Fruit fly (Drosophila melanogaster) whole organism, adult: ENCODE measurements around the gene nullo.

Source experiments
- CG11617 ChIP-seq: fragments of 200-800 bp; sonication (Bioruptor generic); optimal IDR thresholded peaks from 2 replicates; lab custom pipeline; 2017; ENCODE audit warnings: mild to moderate bottlenecking, missing biosample characterization, missing genetic modification reagents, missing genetic modification characterization
- CG12768 ChIP-seq: fragments of 200-800 bp; sonication (Bioruptor generic); optimal IDR thresholded peaks from 2 replicates; lab custom pipeline; 2017; ENCODE audit warnings: missing biosample characterization, missing genetic modification characterization, mild to moderate bottlenecking, moderate library complexity, missing genetic modification reagents
- CG14711 ChIP-seq: fragments of 200-800 bp; sonication (Bioruptor generic); optimal IDR thresholded peaks from 2 replicates; lab custom pipeline; 2018; ENCODE audit warnings: missing biosample characterization, mild to moderate bottlenecking, missing genetic modification characterization, moderate library complexity
- CG1620 ChIP-seq: fragments of 200-800 bp; sonication (Bioruptor generic); optimal IDR thresholded peaks from 2 replicates; lab custom pipeline; 2016; ENCODE audit warnings: missing biosample characterization, missing genetic modification characterization
- CG33017 ChIP-seq: fragments of 200-800 bp; sonication (Bioruptor generic); optimal IDR thresholded peaks from 2 replicates; lab custom pipeline; 2018; ENCODE audit warnings: missing biosample characterization, mild to moderate bottlenecking, missing genetic modification characterization, moderate library complexity
- CG5204 ChIP-seq: fragments of 200-800 bp; sonication (Bioruptor generic); optimal IDR thresholded peaks from 2 replicates; lab custom pipeline; 2016; ENCODE audit warnings: missing biosample characterization, missing genetic modification characterization
- CG7045 ChIP-seq: fragments of 200-800 bp; sonication (Bioruptor generic); optimal IDR thresholded peaks from 2 replicates; lab custom pipeline; 2017; ENCODE audit warnings: missing biosample characterization, mild to moderate bottlenecking, missing genetic modification characterization
- CG7101 ChIP-seq: fragments of 200-800 bp; sonication (Bioruptor generic); optimal IDR thresholded peaks from 2 replicates; lab custom pipeline; 2018; ENCODE audit warnings: missing biosample characterization, mild to moderate bottlenecking, missing genetic modification characterization, moderate library complexity
- Clk ChIP-seq: fragments of 200-800 bp; sonication (Bioruptor generic); optimal IDR thresholded peaks from 2 replicates; lab custom pipeline; 2017; ENCODE audit warnings: missing biosample characterization, missing genetic modification characterization
- Crg-1 ChIP-seq: fragments of 200-800 bp; sonication (Bioruptor generic); optimal IDR thresholded peaks from 2 replicates; lab custom pipeline; 2016; ENCODE audit warnings: missing biosample characterization, missing genetic modification characterization
- Hr96 ChIP-seq: fragments of 200-800 bp; sonication (Bioruptor generic); optimal IDR thresholded peaks from 2 replicates; lab custom pipeline; 2016; ENCODE audit warnings: missing biosample characterization, missing genetic modification characterization
- Mnt ChIP-seq: fragments of 200-800 bp; sonication (Bioruptor generic); optimal IDR thresholded peaks from 2 replicates; lab custom pipeline; 2016; ENCODE audit warnings: missing biosample characterization, mild to moderate bottlenecking, missing genetic modification characterization
- bab1 ChIP-seq: fragments of 200-800 bp; sonication (Bioruptor generic); optimal IDR thresholded peaks from 3 replicates; lab custom pipeline; 2019; ENCODE audit warnings: missing biosample characterization, mild to moderate bottlenecking, missing genetic modification characterization, moderate library complexity
- cic ChIP-seq: fragments of 200-800 bp; sonication (Bioruptor generic); optimal IDR thresholded peaks from 2 replicates; lab custom pipeline; 2017; ENCODE audit warnings: missing biosample characterization, mild to moderate bottlenecking, missing genetic modification characterization, moderate library complexity
- cnc ChIP-seq, 2 experiments: fragments of >200 bp; optimal IDR thresholded peaks; 2 replicates each; lab custom pipeline; 2017
- kay ChIP-seq: fragments of 200-800 bp; sonication (Bioruptor generic); peaks from one replicate; lab custom pipeline; 2016; ENCODE audit warnings: missing biosample characterization, missing genetic modification characterization, borderline replicate concordance
- pad ChIP-seq: fragments of 200-800 bp; sonication (Bioruptor generic); optimal IDR thresholded peaks from 3 replicates; lab custom pipeline; 2017; ENCODE audit warnings: missing biosample characterization, missing genetic modification characterization, mild to moderate bottlenecking, moderate library complexity, missing genetic modification reagents
- tj ChIP-seq: fragments of 200-800 bp; sonication (Bioruptor generic); optimal IDR thresholded peaks from 3 replicates; lab custom pipeline; 2017; ENCODE audit warnings: missing biosample characterization, mild to moderate bottlenecking, missing genetic modification characterization, moderate library complexity
- toe ChIP-seq: fragments of 200-800 bp; sonication (Bioruptor generic); optimal IDR thresholded peaks from 2 replicates; lab custom pipeline; 2016; ENCODE audit warnings: missing biosample characterization, missing genetic modification characterization

nullo gene

DNA sequence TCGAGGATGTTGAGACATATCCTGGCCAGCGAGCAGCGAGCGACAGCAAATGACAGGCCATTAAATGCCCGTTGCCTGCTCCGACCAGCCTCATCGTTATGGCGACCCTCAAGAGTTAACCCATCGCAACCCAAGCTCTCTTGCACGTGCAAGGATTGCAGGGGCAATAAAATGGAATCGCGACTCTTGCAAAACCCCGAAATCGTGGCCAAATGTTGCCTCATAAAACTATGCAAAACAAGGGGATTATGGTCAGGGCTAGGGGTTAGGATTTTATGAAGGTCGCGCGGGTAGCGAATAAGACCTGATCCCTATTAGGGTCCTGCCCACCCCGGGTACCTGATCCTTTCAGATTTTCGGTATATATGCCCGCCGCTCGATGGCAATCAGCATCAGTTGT is at the start of gene nullo:
Gene nullo, plus strand, starts transcription at position 390 of the 400 bp plus-strand sequence.
- TF ChIP-seq cnc (optimal IDR thresholded peaks at IDR 0.05; lab: Kevin White, UChicago) (no peak), kay (no peak), CG7045 (no peak), CG11617 (no peak), pad (GFP tag; lab: Kevin White, UChicago) (no peak), CG1620 (GFP tag; lab: Kevin White, UChicago) (no peak), Hr96 (no peak), CG14711 (tag; lab: Kevin White, UChicago) (no peak), CG12768 (GFP tag; lab: Kevin White, UChicago) (no peak), cic (GFP tag; lab: Kevin White, UChicago) (no peak)

DNA sequence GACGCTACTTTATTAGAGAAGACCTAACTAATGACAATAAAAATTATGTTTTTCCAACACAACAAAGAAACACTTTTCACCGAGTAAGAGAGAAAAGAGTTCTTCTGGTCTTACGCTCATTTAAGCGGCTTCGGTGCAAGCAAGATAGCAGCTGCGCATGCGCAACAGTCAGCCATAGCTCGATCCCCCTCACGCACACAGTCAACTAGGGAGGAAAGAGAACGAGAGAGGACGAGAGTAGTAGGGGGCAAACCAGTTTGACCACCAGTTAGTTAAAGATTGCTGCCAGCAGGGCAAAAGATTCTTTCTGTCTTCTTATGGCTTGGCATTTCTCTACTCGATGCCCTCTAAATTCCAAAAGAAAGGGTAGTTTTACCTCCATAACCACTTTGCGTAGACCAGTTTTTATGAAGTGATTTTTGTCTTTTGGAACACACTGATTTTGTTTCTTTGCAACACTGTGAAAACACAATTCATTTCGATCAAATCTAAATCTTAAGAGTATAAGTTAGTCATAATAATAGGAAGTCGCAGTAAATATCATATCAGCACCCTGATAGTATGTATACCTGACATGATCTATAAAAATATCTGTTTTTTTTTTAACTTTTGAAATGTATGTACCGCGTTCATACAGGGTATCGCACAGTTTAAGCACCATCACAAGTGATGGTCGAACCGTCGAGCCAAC is 48.7 kb upstream of the nullo start:
- no peak for TF ChIP-seq tj
- no peak for TF ChIP-seq CG11617
- TF ChIP-seq pad (GFP tag; lab: Kevin White, UChicago) = no peak
- no peak for TF ChIP-seq kay
- no peak for TF ChIP-seq CG7045
- TF ChIP-seq Hr96 = no peak
- no peak for TF ChIP-seq cic (GFP tag; lab: Kevin White, UChicago)
- TF ChIP-seq Mnt (GFP tag; lab: Kevin White, UChicago) = no peak
- no peak for TF ChIP-seq toe (GFP tag; lab: Kevin White, UChicago)
- TF ChIP-seq bab1 (GFP tag; lab: Kevin White, UChicago) = no peak
- no peak for TF ChIP-seq CG1620 (GFP tag; lab: Kevin White, UChicago)

DNA sequence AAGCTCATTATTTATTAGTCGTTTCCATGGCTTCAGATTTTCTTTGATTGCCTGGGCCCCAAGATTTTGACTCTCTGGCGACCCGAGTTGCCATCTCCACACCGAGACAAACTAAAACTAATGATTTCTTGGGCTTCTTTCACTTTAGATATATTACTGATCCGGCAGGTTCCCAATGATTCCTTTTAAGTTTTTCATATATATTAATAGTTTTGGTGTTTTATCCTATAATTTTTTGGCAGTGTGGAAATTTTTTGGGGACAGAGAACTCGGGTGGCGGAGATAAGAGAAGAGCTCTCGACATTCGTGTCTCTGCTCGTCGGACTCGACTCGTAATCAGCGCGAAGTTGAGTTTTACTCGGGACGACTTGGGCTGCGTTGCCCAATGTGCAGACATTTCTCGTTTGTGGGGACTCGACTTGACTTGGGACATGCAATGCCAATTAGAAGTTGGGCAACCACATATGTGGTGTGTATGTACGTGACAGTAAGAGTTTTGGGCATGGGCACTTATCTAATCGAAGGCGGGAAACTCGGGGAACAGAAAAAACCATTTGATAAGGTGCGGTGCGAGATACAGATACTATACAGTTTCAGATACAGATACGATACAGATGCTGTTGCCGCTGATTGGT is 48.0 kb upstream of the nullo start:
- TF ChIP-seq CG12768 (GFP tag; lab: Kevin White, UChicago) (no peak), pad (GFP tag; lab: Kevin White, UChicago) (no peak), Crg-1 (GFP tag; lab: Kevin White, UChicago) (no peak), cnc (optimal IDR thresholded peaks at IDR 0.05; lab: Kevin White, UChicago) (no peak), bab1 (GFP tag; lab: Kevin White, UChicago) (no peak), CG33017 (tag; lab: Kevin White, UChicago) (no peak), cic (GFP tag; lab: Kevin White, UChicago) (no peak), CG7045 (no peak), Hr96 (no peak), tj (no peak)

DNA sequence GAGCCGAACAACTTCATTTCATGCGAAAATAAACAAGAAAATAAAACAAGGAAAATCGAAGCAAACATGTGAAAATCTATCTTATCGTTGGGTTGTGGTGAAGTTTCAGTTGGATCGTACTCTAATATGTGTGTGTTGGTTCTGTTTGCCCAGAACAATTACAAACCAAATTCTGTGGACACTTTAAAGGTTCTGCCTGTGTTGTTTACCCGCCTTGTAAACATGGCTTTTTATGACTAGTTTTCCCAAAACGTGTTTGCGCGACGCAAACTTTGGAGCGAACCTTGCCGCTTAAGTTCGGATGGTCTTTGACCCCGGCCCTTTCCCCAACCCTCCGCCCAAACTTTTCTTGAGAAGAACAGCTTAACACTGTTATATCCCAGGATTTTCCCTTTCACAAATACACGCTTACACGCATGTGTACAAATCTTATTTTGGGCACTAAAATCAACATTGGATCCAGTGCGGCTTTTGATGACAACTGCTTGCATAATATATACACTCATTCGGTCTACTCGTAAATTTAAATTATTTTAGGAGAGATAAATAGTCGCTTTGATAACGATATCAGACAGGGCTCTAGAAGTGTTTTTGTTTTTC is 45.1 kb upstream of the nullo start:
- TF ChIP-seq CG7045 = no peak
- TF ChIP-seq Crg-1 (GFP tag; lab: Kevin White, UChicago) = peak; percentile 45
- peak; percentile 30 for TF ChIP-seq pad (GFP tag; lab: Kevin White, UChicago)
- TF ChIP-seq CG7101 (tag; lab: Kevin White, UChicago) = peak; percentile 54
- no peak for TF ChIP-seq CG12768 (GFP tag; lab: Kevin White, UChicago)
- no peak for TF ChIP-seq CG14711 (tag; lab: Kevin White, UChicago)
- TF ChIP-seq CG1620 (GFP tag; lab: Kevin White, UChicago) = peak; percentile 38
- TF ChIP-seq tj = no peak
- no peak for TF ChIP-seq cic (GFP tag; lab: Kevin White, UChicago)
- TF ChIP-seq Hr96 = no peak
- TF ChIP-seq CG11617 = peak; percentile 3
- no peak for TF ChIP-seq CG5204
- no peak for TF ChIP-seq cnc (optimal IDR thresholded peaks at IDR 0.05; lab: Kevin White, UChicago)
- TF ChIP-seq bab1 (GFP tag; lab: Kevin White, UChicago) = no peak
- no peak for TF ChIP-seq kay
- TF ChIP-seq Mnt (GFP tag; lab: Kevin White, UChicago) = peak; percentile 26

DNA sequence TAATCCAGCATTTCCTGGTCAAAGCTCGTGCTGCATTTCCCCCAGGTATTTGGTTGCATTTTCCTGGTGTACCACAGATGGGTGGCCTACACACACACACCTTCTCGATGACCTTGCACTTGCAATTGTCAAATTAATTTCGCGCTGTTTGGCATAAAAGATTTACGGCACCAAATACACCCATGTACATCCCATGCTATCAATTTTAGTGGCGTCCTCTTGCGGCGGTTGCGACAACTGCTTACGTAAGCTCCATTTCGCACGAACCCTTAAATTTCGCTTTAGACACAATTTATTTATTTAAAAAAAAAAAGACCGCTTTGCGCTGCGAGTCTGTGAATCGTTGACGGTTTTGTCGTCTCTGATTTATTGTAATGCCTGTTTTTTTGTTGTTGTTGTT is 43.8 kb upstream of the nullo start:
- TF ChIP-seq CG1620 (GFP tag; lab: Kevin White, UChicago) (no peak), tj (peak; percentile 62), kay (no peak), CG14711 (tag; lab: Kevin White, UChicago) (no peak), CG33017 (tag; lab: Kevin White, UChicago) (no peak), Clk (GFP tag; lab: Kevin White, UChicago) (no peak)

DNA sequence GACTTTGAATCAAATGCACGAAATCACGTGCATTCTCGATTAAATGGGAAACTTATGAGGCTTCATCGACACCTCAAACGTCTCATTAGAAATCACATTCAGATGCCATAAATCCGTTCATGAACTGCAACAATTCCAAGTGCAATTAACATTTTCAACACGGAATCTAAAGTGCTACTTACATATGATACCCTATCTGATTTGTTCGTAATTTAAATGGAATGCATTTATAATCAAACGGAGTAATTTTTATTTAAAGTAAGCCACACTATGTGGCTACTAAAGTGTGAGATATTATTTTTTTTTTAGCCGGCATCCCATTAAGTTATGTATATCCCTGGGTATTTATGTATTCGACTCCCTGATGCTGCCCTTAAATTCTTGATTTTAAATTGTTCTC is 41.6 kb upstream of the nullo start:
- TF ChIP-seq kay (no peak), CG14711 (tag; lab: Kevin White, UChicago) (peak; percentile 13), Mnt (GFP tag; lab: Kevin White, UChicago) (no peak), CG33017 (tag; lab: Kevin White, UChicago) (no peak)
